Fruit fly (Drosophila melanogaster) whole organism, adult: Measurements from ENCODE around the gene RNF220.

Experiments
- Crg-1 ChIP-seq: fragments of 200-800 bp; sonication (Bioruptor generic); optimal IDR thresholded peaks from 2 replicates; lab custom pipeline; 2016; ENCODE audit warnings: missing biosample characterization, missing genetic modification characterization
- Mnt ChIP-seq: fragments of 200-800 bp; sonication (Bioruptor generic); optimal IDR thresholded peaks from 2 replicates; lab custom pipeline; 2016; ENCODE audit warnings: missing biosample characterization, mild to moderate bottlenecking, missing genetic modification characterization
- bab1 ChIP-seq: fragments of 200-800 bp; sonication (Bioruptor generic); optimal IDR thresholded peaks from 3 replicates; lab custom pipeline; 2019; ENCODE audit warnings: missing biosample characterization, mild to moderate bottlenecking, missing genetic modification characterization, moderate library complexity
- kay ChIP-seq: fragments of 200-800 bp; sonication (Bioruptor generic); peaks from one replicate; lab custom pipeline; 2016; ENCODE audit warnings: missing biosample characterization, missing genetic modification characterization, borderline replicate concordance

dm6 chr3R:22698208-22698607, 28.0 kb downstream of the RNF220 start, which contains the start of gene Cyp6d4:
- TF ChIP-seq Mnt (no peak), kay (GFP tag; lab: Kevin White, UChicago) (no peak), bab1 (GFP tag; lab: Kevin White, UChicago) (peak; percentile 11), Crg-1 (GFP tag; lab: Kevin White, UChicago) (no peak)
